Worm (Caenorhabditis elegans): Measurements from ENCODE around the gene sap-140.

The sap-140 gene

DNA sequence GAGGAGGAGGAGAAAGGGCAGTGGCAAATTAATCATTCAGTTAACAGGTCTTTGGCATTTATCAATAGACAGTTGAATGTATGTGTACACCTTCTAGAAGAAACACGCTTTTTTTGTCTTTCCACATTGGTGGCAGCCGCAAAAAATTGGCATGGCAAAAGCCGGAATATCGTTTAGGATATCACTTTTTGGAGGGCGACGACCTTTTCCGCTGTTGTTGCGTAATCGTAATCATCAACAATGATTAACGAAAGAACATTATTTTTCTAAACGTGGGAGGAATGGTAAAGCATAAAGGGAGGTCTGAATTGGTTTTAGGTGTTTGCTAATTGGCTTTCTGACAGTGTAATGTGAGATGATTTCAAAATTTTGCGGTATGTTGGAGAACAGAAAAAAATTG is 7.6 kb upstream of the sap-140 start:
- no peak for TF ChIP-seq dao-5 (tag; optimal IDR thresholded peaks at IDR 0.05)
- no peak for TF ChIP-seq W03F9.2 (tag; optimal IDR thresholded peaks at IDR 0.05)
- no peak for TF ChIP-seq him-1 (tag; optimal IDR thresholded peaks at IDR 0.05)

DNA sequence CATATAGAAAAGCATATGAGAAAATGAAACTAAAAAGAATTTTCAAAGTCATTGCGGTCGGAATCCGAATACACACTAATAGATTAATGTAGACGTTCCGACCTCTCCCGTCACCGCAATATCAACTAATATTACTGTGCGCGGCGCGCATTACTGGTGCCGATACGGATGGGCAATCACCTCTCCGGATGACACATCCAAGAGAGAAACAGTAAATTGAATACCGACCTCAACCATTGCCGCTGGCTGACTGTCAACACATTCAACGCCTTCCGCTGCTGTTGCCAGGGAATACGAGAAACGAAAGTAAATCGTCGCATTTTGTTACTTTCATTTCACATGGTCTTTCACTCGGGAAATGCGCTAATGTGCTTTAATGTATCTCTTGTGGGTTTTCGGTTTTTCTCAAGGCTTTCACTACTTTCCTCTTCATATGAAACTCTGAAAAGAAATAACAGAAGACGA is 4.7 kb upstream of the sap-140 start:
- TF ChIP-seq dao-5 (tag; optimal IDR thresholded peaks at IDR 0.05) (no peak), him-1 (tag; optimal IDR thresholded peaks at IDR 0.05) (no peak), W03F9.2 (tag; optimal IDR thresholded peaks at IDR 0.05) (no peak)

DNA sequence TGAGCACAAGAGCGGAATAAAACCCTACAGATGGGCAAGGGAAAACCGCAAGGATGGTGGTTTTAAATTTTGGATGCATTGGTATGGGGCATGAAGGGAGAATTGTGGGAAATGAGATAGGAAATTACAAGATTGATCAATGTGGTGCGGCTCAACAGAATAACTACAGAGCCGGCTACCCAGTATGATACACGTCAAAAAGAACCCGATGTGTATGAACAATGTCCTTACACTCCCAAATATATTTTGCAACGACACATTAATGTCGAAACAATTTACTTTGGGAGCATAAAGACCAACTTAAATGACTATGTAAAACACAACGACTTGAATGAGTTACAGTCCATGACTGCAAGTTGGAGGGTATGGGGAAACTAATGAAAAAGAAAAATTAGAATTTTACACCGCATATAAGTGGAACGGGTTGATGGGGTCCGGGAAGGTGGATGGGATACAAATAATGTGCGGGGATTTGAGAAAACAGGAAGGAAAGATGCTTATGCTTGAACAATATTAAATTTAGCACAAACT is 3.9 kb upstream of the sap-140 start:
- no peak for TF ChIP-seq him-1 (tag; optimal IDR thresholded peaks at IDR 0.05)
- TF ChIP-seq dao-5 (tag; optimal IDR thresholded peaks at IDR 0.05) = peak; percentile 30

- TF ChIP-seq dao-5 (tag; optimal IDR thresholded peaks at IDR 0.05) (no peak), W03F9.2 (tag; optimal IDR thresholded peaks at IDR 0.05) (no peak), him-1 (tag; optimal IDR thresholded peaks at IDR 0.05) (no peak)
Measured at ce11 chrIII:7497782-7498266, 1.7 kb upstream of the sap-140 start, which contains the start of gene cgh-1. Gene cgh-1, minus strand, starts transcription at chrIII:7497832.

DNA sequence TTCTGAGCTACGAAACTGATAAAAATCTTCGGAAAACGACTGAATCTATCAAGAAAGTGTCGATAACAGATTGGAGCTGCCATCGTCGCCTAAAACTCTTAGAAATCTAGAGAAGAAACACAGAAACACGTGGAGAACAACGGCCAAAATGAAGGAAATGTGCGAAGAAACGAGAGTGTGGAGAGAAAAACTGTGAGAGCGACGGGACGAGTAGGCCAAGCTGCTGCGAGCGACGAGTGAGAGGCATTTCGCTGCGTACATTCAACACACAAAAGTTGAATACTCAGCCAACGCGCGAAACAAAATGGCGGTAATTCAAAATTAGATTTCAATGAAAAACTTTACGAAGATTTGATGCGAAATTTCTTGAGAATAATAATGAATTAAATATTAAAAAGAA is 1.2 kb upstream of the sap-140 start:
- TF ChIP-seq him-1 (tag; optimal IDR thresholded peaks at IDR 0.05) (no peak), dao-5 (tag; optimal IDR thresholded peaks at IDR 0.05) (no peak), W03F9.2 (tag; optimal IDR thresholded peaks at IDR 0.05) (peak; percentile 86)

DNA sequence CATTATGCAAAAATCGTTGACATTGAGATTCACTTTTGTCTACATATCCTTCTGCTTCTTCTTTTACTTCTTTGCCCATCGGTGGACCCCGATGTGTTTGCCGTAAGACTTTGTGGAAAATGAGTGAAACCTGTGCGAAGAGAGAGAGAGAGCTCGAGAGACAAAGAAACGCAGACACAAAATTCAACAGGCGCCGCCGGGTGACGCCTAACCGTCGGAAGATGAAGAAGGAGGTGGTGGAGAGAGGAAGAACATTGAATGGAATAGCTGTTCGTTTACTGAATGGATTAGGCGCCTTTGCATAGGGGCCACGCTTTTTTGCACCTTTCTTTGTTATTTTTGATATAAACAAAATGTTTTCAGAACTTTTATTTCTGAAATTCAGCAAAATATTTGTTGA is 7.4 kb downstream of the sap-140 start:
- TF ChIP-seq W03F9.2 (tag; optimal IDR thresholded peaks at IDR 0.05) (no peak), him-1 (tag; optimal IDR thresholded peaks at IDR 0.05) (no peak)

DNA sequence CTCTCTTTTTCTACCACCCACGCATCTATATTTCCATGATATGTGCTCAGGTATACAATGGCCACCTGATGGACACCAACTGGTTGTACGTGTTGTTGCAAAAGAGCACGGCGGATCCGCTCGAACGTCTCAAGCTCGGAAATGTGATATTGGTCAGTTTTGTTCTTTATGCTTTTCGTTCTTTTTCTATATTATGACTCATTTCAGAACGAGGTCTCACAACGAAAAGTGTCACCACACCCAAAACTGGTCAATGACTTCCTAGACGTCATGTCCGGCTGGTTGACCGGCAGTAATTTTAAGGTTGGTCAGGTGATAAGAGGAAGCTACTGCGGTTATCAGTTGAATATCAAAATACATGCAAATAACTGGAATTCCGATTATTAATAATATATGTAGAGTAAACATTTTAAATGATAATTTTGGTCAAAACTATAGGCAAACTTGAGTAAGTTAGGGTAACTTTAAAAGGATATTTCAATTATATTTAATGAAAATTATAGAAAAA is 8.6 kb downstream of the sap-140 start, which contains the start of gene cls-1:
Gene cls-1, plus strand, starts transcription at position 51 of the 508 bp plus-strand sequence.
- TF ChIP-seq dao-5 (tag; optimal IDR thresholded peaks at IDR 0.05) (no peak), W03F9.2 (tag; optimal IDR thresholded peaks at IDR 0.05) (no peak), him-1 (tag; optimal IDR thresholded peaks at IDR 0.05) (no peak)

- TF ChIP-seq W03F9.2 (tag; optimal IDR thresholded peaks at IDR 0.05) (no peak), him-1 (tag; optimal IDR thresholded peaks at IDR 0.05) (no peak), dao-5 (tag; optimal IDR thresholded peaks at IDR 0.05) (no peak)
Measured at ce11 chrIII:7518424-7518823, 18.9 kb downstream of the sap-140 start, which contains the start of gene clk-2. Gene clk-2, minus strand, starts transcription at chrIII:7518524.

ce11 chrIII:7520672-7521071 is 21.1 kb downstream of the sap-140 start, which contains the start of the genes cux-7 and C07H6.2:
Gene cux-7, minus strand, starts transcription at chrIII:7520845.
Gene C07H6.2, plus strand, starts transcription at chrIII:7521009.
- peak; percentile 24 for TF ChIP-seq dao-5 (tag; optimal IDR thresholded peaks at IDR 0.05)
- TF ChIP-seq W03F9.2 (tag; optimal IDR thresholded peaks at IDR 0.05) = no peak
- TF ChIP-seq him-1 (tag; optimal IDR thresholded peaks at IDR 0.05) = peak; percentile 93

DNA sequence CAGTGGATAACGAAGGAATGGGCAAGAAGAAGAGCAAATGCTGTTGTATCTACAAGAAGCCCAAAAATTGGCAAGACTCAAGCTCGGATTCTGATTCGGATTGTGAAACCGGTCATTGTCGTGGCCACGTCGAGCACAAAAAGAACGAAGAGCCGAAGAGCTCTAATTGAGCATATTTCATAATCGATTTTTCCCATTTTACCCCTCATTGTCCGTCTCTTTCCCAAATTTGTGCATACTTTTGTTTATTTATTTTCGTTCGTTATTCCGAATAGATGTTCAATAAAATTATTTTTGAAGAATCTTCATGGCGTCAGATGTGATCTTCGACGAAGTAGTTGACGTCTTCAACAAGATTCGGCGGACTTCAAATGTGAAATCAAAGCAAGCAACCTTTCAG is 21.6 kb downstream of the sap-140 start, which contains the start of gene lig-4:
Gene lig-4, plus strand, starts transcription at position 301 of the 400 bp plus-strand sequence.
- TF ChIP-seq him-1 (tag; optimal IDR thresholded peaks at IDR 0.05) = no peak
- TF ChIP-seq W03F9.2 (tag; optimal IDR thresholded peaks at IDR 0.05) = no peak
- TF ChIP-seq dao-5 (tag; optimal IDR thresholded peaks at IDR 0.05) = no peak

DNA sequence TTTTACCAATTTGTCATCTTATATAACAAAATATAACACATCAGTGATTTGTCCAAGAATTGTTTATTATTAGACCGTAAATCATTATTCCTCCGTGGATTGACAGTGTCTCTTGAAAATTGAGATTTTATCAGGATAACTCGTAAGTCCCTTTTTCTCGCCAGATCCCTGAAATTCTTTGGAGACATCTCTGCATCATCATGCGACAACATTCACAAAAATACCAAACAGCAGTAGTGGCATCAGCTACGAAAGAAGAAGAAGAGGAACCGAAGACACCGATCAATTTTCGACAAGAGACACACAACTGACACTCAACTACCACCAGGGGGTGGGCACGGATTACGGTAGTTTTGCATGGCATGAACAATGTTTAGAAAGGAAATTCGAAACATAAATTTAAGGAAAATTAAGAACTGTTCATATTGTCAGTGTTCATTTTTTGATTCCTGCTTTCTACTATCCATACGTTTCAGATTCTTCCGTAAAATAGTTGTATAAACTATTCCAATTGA is 25.3 kb downstream of the sap-140 start:
- TF ChIP-seq him-1 (tag; optimal IDR thresholded peaks at IDR 0.05) = no peak
- TF ChIP-seq W03F9.2 (tag; optimal IDR thresholded peaks at IDR 0.05) = no peak
- no peak for TF ChIP-seq dao-5 (tag; optimal IDR thresholded peaks at IDR 0.05)

- TF ChIP-seq dao-5 (tag; optimal IDR thresholded peaks at IDR 0.05) (no peak), W03F9.2 (tag; optimal IDR thresholded peaks at IDR 0.05) (no peak), him-1 (tag; optimal IDR thresholded peaks at IDR 0.05) (no peak)
Measured at ce11 chrIII:7526974-7527466, 27.5 kb downstream of the sap-140 start.

DNA sequence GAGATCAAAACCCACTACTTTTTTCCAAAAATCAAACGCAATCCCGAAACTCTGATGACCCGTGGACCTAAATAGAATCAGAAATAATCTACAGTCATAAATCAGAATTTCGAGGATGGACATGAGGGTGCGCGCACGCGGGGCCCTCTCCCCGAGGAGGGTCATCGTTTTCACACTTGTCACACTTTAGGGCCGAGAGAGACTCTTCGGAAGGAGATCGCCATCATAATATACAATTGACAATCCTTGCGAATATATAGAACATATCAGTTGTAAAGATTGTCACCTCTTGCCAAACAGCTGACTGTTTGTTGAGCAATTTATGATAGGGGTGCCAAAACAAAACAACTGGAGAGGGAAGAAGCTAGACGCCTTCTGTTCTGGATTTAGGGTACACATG is 30.6 kb downstream of the sap-140 start:
- TF ChIP-seq him-1 (tag; optimal IDR thresholded peaks at IDR 0.05) (no peak), dao-5 (tag; optimal IDR thresholded peaks at IDR 0.05) (no peak), W03F9.2 (tag; optimal IDR thresholded peaks at IDR 0.05) (no peak)

DNA sequence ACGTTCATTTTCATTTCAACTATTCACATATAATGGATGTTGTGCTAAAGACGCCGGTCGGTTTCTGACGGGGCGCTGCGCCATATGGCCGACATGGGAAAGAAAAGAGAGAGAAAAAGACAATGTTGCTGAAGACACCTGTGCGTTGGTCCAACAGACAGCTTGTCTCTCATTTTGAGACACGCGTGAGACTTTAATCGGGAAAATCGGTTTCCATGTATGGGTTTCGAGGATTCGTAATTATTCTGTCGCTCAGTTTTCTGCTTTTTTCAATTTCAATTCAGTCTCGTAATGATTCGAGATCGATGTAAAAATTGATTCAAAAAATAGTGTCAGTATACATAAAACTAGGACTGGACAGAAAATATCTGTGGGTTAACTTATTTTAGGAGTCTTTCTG is 31.3 kb downstream of the sap-140 start:
- TF ChIP-seq him-1 (tag; optimal IDR thresholded peaks at IDR 0.05) (no peak), W03F9.2 (tag; optimal IDR thresholded peaks at IDR 0.05) (no peak), dao-5 (tag; optimal IDR thresholded peaks at IDR 0.05) (no peak)
